Worm (Caenorhabditis elegans): ENCODE results near the gene T02C1.1.

Gene T02C1.1

ce11 chrIII:9228190-9228589, 19.1 kb upstream of the T02C1.1 start:
- TF ChIP-seq ztf-11 (tag; optimal IDR thresholded peaks at IDR 0.05) (no peak), unc-55 (GFP tag; optimal IDR thresholded peaks at IDR 0.05) (peak; percentile 82), nhr-6 (tag; optimal IDR thresholded peaks at IDR 0.05) (no peak), sma-9 (GFP tag; optimal IDR thresholded peaks at IDR 0.05) (peak; percentile 3), sma-9 (tag; optimal IDR thresholded peaks at IDR 0.05) (no peak), lsy-2 (tag; optimal IDR thresholded peaks at IDR 0.05) (peak in 1 of 2 experiments; percentile 71), gmeb-1 (tag; optimal IDR thresholded peaks at IDR 0.05) (peak; percentile 75), lin-13 (GFP tag; optimal IDR thresholded peaks at IDR 0.05) (peak; percentile 48), nhr-129 (tag; optimal IDR thresholded peaks at IDR 0.05) (peak; percentile 65), C34F6.9 (tag; optimal IDR thresholded peaks at IDR 0.05) (peak; percentile 61)

DNA sequence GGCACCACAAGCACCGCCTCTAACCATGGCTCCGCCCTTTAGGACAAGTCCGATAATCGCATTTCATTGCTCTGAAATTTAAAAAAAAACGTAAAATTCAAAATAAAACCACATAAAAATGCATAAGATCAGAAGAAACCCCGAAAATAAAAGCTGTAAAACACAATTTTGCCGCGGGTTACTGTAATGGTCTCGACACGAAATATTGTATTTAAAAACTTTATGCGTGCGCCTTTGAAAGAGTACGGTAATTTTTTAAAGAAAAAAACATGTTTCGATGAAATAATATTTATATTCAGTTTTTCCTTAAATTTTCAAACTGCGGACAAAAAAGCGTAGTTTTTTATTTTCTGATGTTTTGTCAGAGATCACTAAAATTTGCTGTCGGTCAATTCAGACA, 18.6 kb upstream of the T02C1.1 start, which contains the start of gene rnr-1:
Gene rnr-1, minus strand, starts transcription at position 77 of the 400 bp plus-strand sequence.
- no peak for TF ChIP-seq C34F6.9 (tag; optimal IDR thresholded peaks at IDR 0.05)
- TF ChIP-seq F13H6.1 (tag; optimal IDR thresholded peaks at IDR 0.05) = no peak
- no peak for TF ChIP-seq ZK546.5 (tag; optimal IDR thresholded peaks at IDR 0.05)
- no peak for TF ChIP-seq sem-4 (tag; optimal IDR thresholded peaks at IDR 0.05)
- no peak for TF ChIP-seq nhr-10 (tag; optimal IDR thresholded peaks at IDR 0.05)
- no peak for TF ChIP-seq egl-27 (tag; optimal IDR thresholded peaks at IDR 0.05)
- TF ChIP-seq ama-1 (optimal IDR thresholded peaks at IDR 0.05) = no peak
- TF ChIP-seq skn-1 (tag; optimal IDR thresholded peaks at IDR 0.05) = no peak
- TF ChIP-seq ceh-82 (tag; optimal IDR thresholded peaks at IDR 0.05) = no peak
- TF ChIP-seq elt-3 (tag; optimal IDR thresholded peaks at IDR 0.05) = no peak
- TF ChIP-seq sma-9 (GFP tag; optimal IDR thresholded peaks at IDR 0.05) = no peak
- TF ChIP-seq sma-9 (tag; optimal IDR thresholded peaks at IDR 0.05) = no peak
- TF ChIP-seq zag-1 (tag; optimal IDR thresholded peaks at IDR 0.05) = no peak

DNA sequence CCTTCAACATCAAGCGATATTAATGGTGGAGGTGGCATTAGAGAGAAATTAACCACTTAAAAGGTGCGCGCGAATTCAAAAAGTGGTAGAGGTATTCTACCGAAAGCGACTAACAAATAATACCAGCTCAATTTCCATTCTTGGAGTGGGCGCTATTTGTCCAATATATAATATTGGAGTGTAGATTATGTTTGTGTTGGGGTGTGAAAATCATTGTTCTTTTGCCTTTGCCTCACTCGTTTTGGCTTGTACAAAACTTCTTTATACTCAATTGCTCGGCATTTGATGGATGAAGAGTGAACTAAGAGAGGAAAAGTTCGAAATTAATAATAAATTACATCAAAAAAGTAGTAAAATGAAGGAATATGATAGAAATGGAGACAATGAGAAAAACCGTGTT, 16.2 kb upstream of the T02C1.1 start, which contains the start of gene T23G5.3:
Gene T23G5.3, minus strand, starts transcription at position 101 of the 400 bp plus-strand sequence.
- TF ChIP-seq crh-2 (tag; optimal IDR thresholded peaks at IDR 0.05) = no peak

DNA sequence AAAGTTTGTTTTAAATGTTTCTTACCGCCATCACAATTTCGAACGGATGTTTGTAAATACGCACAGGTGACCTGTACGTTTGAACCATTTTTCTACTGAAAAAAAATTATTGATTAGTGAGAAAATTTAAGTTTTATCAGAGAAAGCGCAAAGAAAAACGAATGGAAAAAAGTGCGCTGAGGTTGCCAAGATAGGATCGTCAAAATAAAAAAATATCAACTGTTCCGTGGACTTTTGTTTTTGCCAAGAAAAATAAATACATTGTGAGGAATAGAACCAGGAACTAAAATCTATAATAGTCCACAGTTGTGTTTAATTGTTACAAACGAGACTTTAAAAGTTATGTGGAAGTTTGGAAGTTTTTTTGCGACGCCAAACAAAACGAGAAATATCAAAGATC, 11.1 kb upstream of the T02C1.1 start, which contains the start of gene T23G5.2:
Gene T23G5.2, minus strand, starts transcription at position 101 of the 400 bp plus-strand sequence.
- TF ChIP-seq elt-1 (tag; optimal IDR thresholded peaks at IDR 0.05) (no peak), sma-9 (GFP tag; optimal IDR thresholded peaks at IDR 0.05) (no peak), sma-9 (tag; optimal IDR thresholded peaks at IDR 0.05) (no peak), ztf-11 (tag; optimal IDR thresholded peaks at IDR 0.05) (no peak), ztf-1 (GFP tag; conservative IDR thresholded peaks at IDR 0.05) (no peak), aly-2 (tag; optimal IDR thresholded peaks at IDR 0.05) (no peak), ZK546.5 (tag; optimal IDR thresholded peaks at IDR 0.05) (no peak), nhr-237 (tag; optimal IDR thresholded peaks at IDR 0.05) (no peak), dmd-4 (tag; optimal IDR thresholded peaks at IDR 0.05) (no peak), mdl-1 (tag; optimal IDR thresholded peaks at IDR 0.05) (no peak), C34F6.9 (tag; optimal IDR thresholded peaks at IDR 0.05) (no peak), nhr-6 (tag; optimal IDR thresholded peaks at IDR 0.05) (no peak), mab-5 (tag; optimal IDR thresholded peaks at IDR 0.05) (no peak), nhr-11 (tag; optimal IDR thresholded peaks at IDR 0.05) (no peak), unc-55 (GFP tag; optimal IDR thresholded peaks at IDR 0.05) (no peak), ztf-4 (tag; optimal IDR thresholded peaks at IDR 0.05) (no peak), nhr-129 (tag; optimal IDR thresholded peaks at IDR 0.05) (no peak), zag-1 (tag; optimal IDR thresholded peaks at IDR 0.05) (no peak)

- no peak for TF ChIP-seq C34F6.9 (tag; optimal IDR thresholded peaks at IDR 0.05)
- TF ChIP-seq nhr-25 (tag; optimal IDR thresholded peaks at IDR 0.05) = no peak
- no peak for TF ChIP-seq sma-9 (GFP tag; optimal IDR thresholded peaks at IDR 0.05)
- no peak for TF ChIP-seq sma-9 (tag; optimal IDR thresholded peaks at IDR 0.05)
- TF ChIP-seq alr-1 (tag; optimal IDR thresholded peaks at IDR 0.05) = no peak
- no peak for TF ChIP-seq mab-5 (tag; optimal IDR thresholded peaks at IDR 0.05)
- TF ChIP-seq zag-1 (tag; optimal IDR thresholded peaks at IDR 0.05) = no peak
- no peak for TF ChIP-seq F13H6.1 (tag; optimal IDR thresholded peaks at IDR 0.05)
- no peak for TF ChIP-seq dmd-4 (tag; optimal IDR thresholded peaks at IDR 0.05)
- TF ChIP-seq nhr-129 (tag; optimal IDR thresholded peaks at IDR 0.05) = no peak
- no peak for TF ChIP-seq unc-62 (GFP tag; optimal IDR thresholded peaks at IDR 0.05)
- no peak for TF ChIP-seq lsy-2 (tag; optimal IDR thresholded peaks at IDR 0.05)
- no peak for TF ChIP-seq nhr-6 (tag; optimal IDR thresholded peaks at IDR 0.05)
- no peak for TF ChIP-seq nhr-21 (tag; optimal IDR thresholded peaks at IDR 0.05)
- peak; percentile 15 for TF ChIP-seq fos-1 (tag; optimal IDR thresholded peaks at IDR 0.05)
- no peak for TF ChIP-seq ama-1 (optimal IDR thresholded peaks at IDR 0.05)
- peak; percentile 9 for TF ChIP-seq crh-2 (tag; optimal IDR thresholded peaks at IDR 0.05)
- TF ChIP-seq ceh-16 (tag; optimal IDR thresholded peaks at IDR 0.05) = no peak
Measured at ce11 chrIII:9237626-9238025, 9.7 kb upstream of the T02C1.1 start.

Measured in whole organism, L2 larva.